Worm (Caenorhabditis elegans) whole organism, midembryonic: Measurements from ENCODE around the gene T19D12.9.

Experiments used
- T22C8.4 ChIP-seq: fragments of 200-800 bp; sonication (Bioruptor generic); IDR thresholded peaks from 2 replicates; pipeline ENCODE4 v1.3.6; 2022; ENCODE audit warnings: missing genetic modification characterization, missing compliant biosample characterization
- cog-1 ChIP-seq: sonication (generic microtip); optimal IDR thresholded peaks from 2 replicates; lab custom pipeline; 2016; ENCODE audit warnings: missing genetic modification characterization, missing compliant biosample characterization
- flt-1 ChIP-seq: fragments of 200-800 bp; sonication (Bioruptor generic); IDR thresholded peaks from 2 replicates; pipeline ENCODE4 v1.3.6; 2022; ENCODE audit warnings: missing genetic modification characterization, missing compliant biosample characterization
- klf-2 ChIP-seq: fragments of 200-800 bp; sonication (Bioruptor generic); conservative IDR thresholded peaks from 2 replicates; pipeline ENCODE4 v1.3.6; 2022; ENCODE audit warnings: missing genetic modification reagents, missing genetic modification characterization, missing compliant biosample characterization
- med-1 ChIP-seq: sonication (generic microtip); optimal IDR thresholded peaks from 2 replicates; lab custom pipeline; 2017; ENCODE audit warnings: missing genetic modification characterization, mild to moderate bottlenecking, missing compliant biosample characterization, antibody characterized with exemption, missing genetic modification reagents; ENCODE audit not compliant: insufficient read depth
- ref-1 ChIP-seq: fragments of 200-800 bp; sonication (Bioruptor generic); conservative IDR thresholded peaks from 2 replicates; pipeline ENCODE4 v1.3.6; 2022; ENCODE audit warnings: missing genetic modification reagents, missing genetic modification characterization, missing compliant biosample characterization
- tab-1 ChIP-seq: fragments of 200-800 bp; sonication (Bioruptor generic); IDR thresholded peaks from 2 replicates; pipeline ENCODE4 v1.3.6; 2022; ENCODE audit warnings: missing genetic modification characterization, missing compliant biosample characterization
- ztf-23 ChIP-seq: fragments of 200-800 bp; sonication (Bioruptor generic); IDR thresholded peaks from 2 replicates; pipeline ENCODE4 v1.3.6; 2022; ENCODE audit warnings: missing genetic modification reagents, missing genetic modification characterization, missing compliant biosample characterization
- ztf-29 ChIP-seq: fragments of 200-800 bp; sonication (Bioruptor generic); IDR thresholded peaks from 2 replicates; pipeline ENCODE4 v1.3.6; 2022; ENCODE audit warnings: missing genetic modification reagents, missing genetic modification characterization, missing compliant biosample characterization

The T19D12.9 gene

ce11 chrII:6654284-6654683, at the start of gene T19D12.9:
Gene T19D12.9, minus strand, starts transcription at chrII:6654384.
- TF ChIP-seq flt-1 (GFP tag; lab: Robert Waterston, UW) (no peak), T22C8.4 (no peak)

DNA sequence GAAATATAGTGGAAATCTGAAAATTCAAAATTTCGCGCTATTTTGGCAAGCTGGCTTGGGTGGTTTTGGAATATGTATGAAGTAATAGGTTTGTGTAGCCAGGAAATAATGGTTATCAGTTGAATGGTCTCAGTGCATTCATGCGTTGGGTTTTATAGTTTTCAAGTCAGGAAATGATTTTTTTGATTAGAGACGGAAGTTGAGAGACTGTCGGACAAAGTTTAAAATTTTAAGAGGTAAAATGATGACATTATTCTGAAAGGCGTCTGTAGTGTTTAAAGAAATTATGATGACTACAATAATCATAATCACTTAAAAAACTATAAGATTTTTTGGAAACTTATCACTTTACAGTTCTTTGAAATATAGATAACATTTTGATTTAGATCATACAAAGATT, 47.3 kb upstream of the T19D12.9 start, which contains the start of gene C18H9.6:
Gene C18H9.6 (minus strand): TSS at position 129 of the 400 bp plus-strand sequence.
- no peak for TF ChIP-seq ref-1 (GFP tag; lab: Robert Waterston, UW)
- TF ChIP-seq flt-1 (GFP tag; lab: Robert Waterston, UW): no peak
- TF ChIP-seq ztf-23: no peak
- TF ChIP-seq tab-1: no peak
- no peak for TF ChIP-seq T22C8.4
- TF ChIP-seq cog-1 (tag; lab: Kevin White, UChicago): no peak
- no peak for TF ChIP-seq klf-2 (GFP tag; lab: Robert Waterston, UW)
- no peak for TF ChIP-seq med-1 (GFP tag; lab: Kevin White, UChicago)
- no peak for TF ChIP-seq ztf-29 (GFP tag; lab: Robert Waterston, UW)

DNA sequence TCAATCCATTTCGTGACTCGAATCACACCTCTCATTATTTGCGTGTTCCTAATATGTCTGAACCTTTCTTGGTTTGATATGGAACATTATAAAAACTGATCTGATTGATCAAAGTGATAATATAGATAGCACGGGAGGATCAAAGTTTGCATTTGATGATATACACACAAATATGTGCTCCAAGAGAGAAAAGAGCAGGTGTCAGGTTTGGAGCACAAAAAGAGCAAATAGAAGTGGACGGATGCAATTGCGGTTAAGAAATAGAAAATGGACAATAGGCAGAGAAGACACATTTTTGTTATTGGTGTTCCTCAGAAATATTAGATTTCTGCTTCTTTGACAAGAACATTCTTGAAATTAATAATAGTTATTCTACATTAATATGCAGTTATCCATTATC, 44.6 kb upstream of the T19D12.9 start, which contains the start of gene C18H9.1:
Gene C18H9.1 (plus strand): TSS at position 301 of the 400 bp plus-strand sequence.
- TF ChIP-seq med-1 (GFP tag; lab: Kevin White, UChicago) (no peak), ztf-29 (GFP tag; lab: Robert Waterston, UW) (no peak), tab-1 (no peak), cog-1 (tag; lab: Kevin White, UChicago) (no peak), klf-2 (GFP tag; lab: Robert Waterston, UW) (no peak), flt-1 (GFP tag; lab: Robert Waterston, UW) (no peak), ztf-23 (no peak), ref-1 (GFP tag; lab: Robert Waterston, UW) (no peak)

- TF ChIP-seq ref-1 (GFP tag; lab: Robert Waterston, UW) (no peak), flt-1 (GFP tag; lab: Robert Waterston, UW) (no peak), tab-1 (no peak), ztf-29 (GFP tag; lab: Robert Waterston, UW) (no peak), ztf-23 (no peak), med-1 (GFP tag; lab: Kevin White, UChicago) (no peak), T22C8.4 (no peak), cog-1 (tag; lab: Kevin White, UChicago) (no peak), klf-2 (GFP tag; lab: Robert Waterston, UW) (no peak)
Observed at ce11 chrII:6695388-6695787, 41.2 kb upstream of the T19D12.9 start, which contains the start of gene C18H9.5. Gene C18H9.5, minus strand, starts transcription at chrII:6695566.

ce11 chrII:6689088-6689487, 34.9 kb upstream of the T19D12.9 start:
- TF ChIP-seq tab-1 (no peak), ztf-29 (GFP tag; lab: Robert Waterston, UW) (no peak), ztf-23 (no peak), cog-1 (tag; lab: Kevin White, UChicago) (no peak), flt-1 (GFP tag; lab: Robert Waterston, UW) (no peak), med-1 (GFP tag; lab: Kevin White, UChicago) (no peak), T22C8.4 (no peak)

DNA sequence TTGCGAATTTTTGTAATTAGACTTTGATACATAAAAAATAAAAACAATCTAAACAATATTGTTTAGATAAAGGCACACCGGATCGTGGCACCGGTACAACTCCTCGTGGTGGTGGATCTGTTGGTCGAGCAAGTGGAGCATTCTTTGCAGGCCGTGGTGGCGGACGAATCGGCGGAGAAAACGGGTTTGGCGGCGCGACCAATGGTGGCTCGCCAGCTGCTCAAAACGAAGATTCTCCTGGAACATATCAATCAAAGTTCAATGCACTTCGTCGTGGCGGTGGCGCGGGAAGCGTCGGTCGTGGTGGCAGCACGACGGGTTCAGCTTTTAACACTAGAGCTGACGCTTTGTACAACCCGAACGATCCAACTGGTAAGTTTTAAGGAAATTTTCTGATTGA, 31.8 kb upstream of the T19D12.9 start:
- TF ChIP-seq cog-1 (tag; lab: Kevin White, UChicago) (no peak), ztf-23 (no peak), T22C8.4 (no peak), med-1 (GFP tag; lab: Kevin White, UChicago) (no peak), ztf-29 (GFP tag; lab: Robert Waterston, UW) (no peak), klf-2 (GFP tag; lab: Robert Waterston, UW) (no peak), flt-1 (GFP tag; lab: Robert Waterston, UW) (no peak), tab-1 (no peak), ref-1 (GFP tag; lab: Robert Waterston, UW) (no peak)

DNA sequence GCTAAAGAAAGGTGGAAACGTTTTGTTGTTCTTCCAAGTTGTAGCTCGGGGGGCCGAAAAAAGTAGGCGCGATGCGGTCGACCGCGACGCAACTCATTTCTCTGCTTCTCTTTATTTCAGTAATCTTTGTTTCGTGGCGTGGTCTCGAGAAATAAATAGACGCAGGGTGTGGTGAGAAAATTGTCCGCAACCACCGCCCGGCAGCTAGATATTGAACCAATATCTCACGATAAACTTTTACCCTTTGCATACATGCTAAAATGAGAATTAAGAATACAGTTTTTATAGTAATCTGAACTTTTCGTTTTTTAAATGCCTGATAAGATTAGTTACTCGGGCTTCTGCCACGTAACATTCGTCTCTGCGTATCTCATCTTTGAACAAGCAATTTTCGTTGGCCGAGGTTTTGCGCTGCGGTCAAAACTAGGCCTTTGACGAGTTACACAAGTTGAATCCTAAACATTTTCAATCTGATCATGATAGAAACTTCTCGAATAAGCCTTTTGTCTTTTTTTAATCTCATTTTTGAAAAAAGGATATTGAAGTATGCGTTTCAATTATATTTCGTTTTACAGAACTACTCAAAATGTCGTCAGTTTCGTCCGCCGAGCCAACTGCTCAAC, 29.6 kb upstream of the T19D12.9 start, which contains the start of gene gyf-1:
Gene gyf-1 (plus strand): TSS at position 573 of the 623 bp plus-strand sequence.
- TF ChIP-seq med-1 (GFP tag; lab: Kevin White, UChicago) (no peak), flt-1 (GFP tag; lab: Robert Waterston, UW) (no peak), ztf-29 (GFP tag; lab: Robert Waterston, UW) (no peak), T22C8.4 (no peak), ztf-23 (no peak), cog-1 (tag; lab: Kevin White, UChicago) (no peak), tab-1 (no peak), klf-2 (GFP tag; lab: Robert Waterston, UW) (no peak), ref-1 (GFP tag; lab: Robert Waterston, UW) (no peak)

DNA sequence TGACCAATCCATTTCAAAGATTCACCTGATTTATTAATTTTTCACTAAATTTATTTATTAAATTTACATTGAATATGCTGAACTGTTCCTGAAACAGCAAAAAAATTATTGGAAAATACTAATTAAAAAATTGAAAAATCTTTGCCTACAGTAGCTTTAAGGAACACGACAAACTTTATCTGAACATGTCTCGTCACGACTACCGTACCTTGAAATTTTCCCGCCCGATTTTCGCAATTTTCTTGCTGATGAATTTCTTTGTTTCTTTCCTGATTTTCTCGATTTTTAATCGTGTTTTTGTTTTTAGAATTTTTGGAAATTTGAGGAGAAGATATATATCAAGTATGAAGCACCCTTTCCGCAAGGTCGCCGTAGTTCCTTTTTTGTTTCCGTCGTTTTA, 28.7 kb upstream of the T19D12.9 start:
- no peak for TF ChIP-seq ztf-29 (GFP tag; lab: Robert Waterston, UW)
- TF ChIP-seq ztf-23: no peak
- TF ChIP-seq tab-1: no peak
- TF ChIP-seq ref-1 (GFP tag; lab: Robert Waterston, UW): no peak
- TF ChIP-seq cog-1 (tag; lab: Kevin White, UChicago): no peak
- no peak for TF ChIP-seq klf-2 (GFP tag; lab: Robert Waterston, UW)
- TF ChIP-seq T22C8.4: no peak
- no peak for TF ChIP-seq flt-1 (GFP tag; lab: Robert Waterston, UW)
- TF ChIP-seq med-1 (GFP tag; lab: Kevin White, UChicago): no peak

DNA sequence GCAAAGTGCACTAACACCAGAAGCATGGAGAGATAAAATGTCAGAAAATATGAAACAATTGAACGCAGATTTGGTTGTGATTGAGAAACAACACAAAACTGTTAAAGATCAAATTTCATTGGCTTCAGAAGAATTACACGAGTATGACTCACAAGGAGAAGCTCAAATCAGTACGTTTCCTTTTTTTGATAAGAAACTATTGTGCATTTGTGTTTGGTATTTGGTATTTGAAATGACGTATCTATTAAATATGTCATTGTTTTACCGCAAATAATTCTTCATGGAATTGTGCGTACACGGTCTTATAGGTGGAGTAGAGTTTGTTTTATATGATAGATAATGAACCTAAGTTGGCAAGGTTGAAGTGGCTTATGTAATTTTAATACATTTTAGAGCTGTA, 27.3 kb upstream of the T19D12.9 start:
- TF ChIP-seq med-1 (GFP tag; lab: Kevin White, UChicago) (no peak), tab-1 (no peak), klf-2 (GFP tag; lab: Robert Waterston, UW) (no peak), ref-1 (GFP tag; lab: Robert Waterston, UW) (no peak), ztf-29 (GFP tag; lab: Robert Waterston, UW) (no peak), ztf-23 (no peak), flt-1 (GFP tag; lab: Robert Waterston, UW) (no peak), T22C8.4 (no peak), cog-1 (tag; lab: Kevin White, UChicago) (no peak)
